Worm (Caenorhabditis elegans) whole organism, midembryonic: ENCODE data around the gene ergi-2.

ENCODE experiments used
- T22C8.4 ChIP-seq: fragments of 200-800 bp; sonication (Bioruptor generic); IDR thresholded peaks from 2 replicates; pipeline ENCODE4 v1.3.6; 2022; ENCODE audit warnings: missing genetic modification characterization, missing compliant biosample characterization
- flt-1 ChIP-seq: fragments of 200-800 bp; sonication (Bioruptor generic); IDR thresholded peaks from 2 replicates; pipeline ENCODE4 v1.3.6; 2022; ENCODE audit warnings: missing genetic modification characterization, missing compliant biosample characterization
- klf-2 ChIP-seq: fragments of 200-800 bp; sonication (Bioruptor generic); conservative IDR thresholded peaks from 2 replicates; pipeline ENCODE4 v1.3.6; 2022; ENCODE audit warnings: missing genetic modification reagents, missing genetic modification characterization, missing compliant biosample characterization
- ref-1 ChIP-seq: fragments of 200-800 bp; sonication (Bioruptor generic); conservative IDR thresholded peaks from 2 replicates; pipeline ENCODE4 v1.3.6; 2022; ENCODE audit warnings: missing genetic modification reagents, missing genetic modification characterization, missing compliant biosample characterization
- tab-1 ChIP-seq: fragments of 200-800 bp; sonication (Bioruptor generic); IDR thresholded peaks from 2 replicates; pipeline ENCODE4 v1.3.6; 2022; ENCODE audit warnings: missing genetic modification characterization, missing compliant biosample characterization
- ztf-29 ChIP-seq: fragments of 200-800 bp; sonication (Bioruptor generic); IDR thresholded peaks from 2 replicates; pipeline ENCODE4 v1.3.6; 2022; ENCODE audit warnings: missing genetic modification reagents, missing genetic modification characterization, missing compliant biosample characterization

- no peak for TF ChIP-seq ref-1 (GFP tag; lab: Robert Waterston, UW)
- no peak for TF ChIP-seq tab-1 (GFP tag; lab: Robert Waterston, UW)
- no peak for TF ChIP-seq flt-1 (GFP tag; lab: Robert Waterston, UW)
- no peak for TF ChIP-seq T22C8.4 (GFP tag; lab: Robert Waterston, UW)
- no peak for TF ChIP-seq klf-2 (GFP tag; lab: Robert Waterston, UW)
- TF ChIP-seq ztf-29 = no peak
Observed at ce11 chrX:15056737-15057136, 49.6 kb upstream of the ergi-2 start, which contains the start of gene H03G16.5.
